Fruit fly (Drosophila melanogaster): ENCODE measurements around the gene CG6650.

dm6 chr3L:14076559-14076958 is 45.3 kb downstream of the CG6650 start:
- TF ChIP-seq CG12768 (GFP tag; optimal IDR thresholded peaks at IDR 0.05) (no peak), kay (GFP tag; ENCODE audit: borderline replicate concordance) (no peak), cnc (optimal IDR thresholded peaks at IDR 0.05) (no peak), Crg-1 (GFP tag; optimal IDR thresholded peaks at IDR 0.05) (no peak), CG5204 (GFP tag; optimal IDR thresholded peaks at IDR 0.05) (no peak), Clk (GFP tag; optimal IDR thresholded peaks at IDR 0.05) (no peak), CG14711 (tag; optimal IDR thresholded peaks at IDR 0.05) (no peak), CG33017 (tag; optimal IDR thresholded peaks at IDR 0.05) (no peak)
